Worm (Caenorhabditis elegans): Measurements from ENCODE around the gene skr-14.

- no peak for TF ChIP-seq nhr-76 (tag; optimal IDR thresholded peaks at IDR 0.05)
- no peak for TF ChIP-seq elt-1 (tag; optimal IDR thresholded peaks at IDR 0.05; ENCODE audit: borderline replicate concordance, insufficient read depth)
- TF ChIP-seq lin-13 (tag; optimal IDR thresholded peaks at IDR 0.05) = no peak
- TF ChIP-seq sptf-1 (tag; optimal IDR thresholded peaks at IDR 0.05) = no peak
- no peak for TF ChIP-seq lsy-2 (tag; optimal IDR thresholded peaks at IDR 0.05)
- TF ChIP-seq unc-120 (tag; optimal IDR thresholded peaks at IDR 0.05; ENCODE audit: poor library complexity, severe bottlenecking) = no peak
- TF ChIP-seq unc-39 (tag; optimal IDR thresholded peaks at IDR 0.05) = no peak
- no peak for TF ChIP-seq elt-3 (tag; optimal IDR thresholded peaks at IDR 0.05)
- no peak for TF ChIP-seq nhr-237 (tag; optimal IDR thresholded peaks at IDR 0.05)
- TF ChIP-seq ces-1 (GFP tag; optimal IDR thresholded peaks at IDR 0.05) = no peak
- no peak for TF ChIP-seq flh-1 (GFP tag; optimal IDR thresholded peaks at IDR 0.05)
- TF ChIP-seq zip-8 (tag; optimal IDR thresholded peaks at IDR 0.05) = no peak
- TF ChIP-seq ceh-39 (tag; optimal IDR thresholded peaks at IDR 0.05) = no peak
Observed at ce11 chrV:4407519-4407918, 13.9 kb downstream of the skr-14 start, which contains the start of gene nhr-118.
